Fruit fly (Drosophila melanogaster): ENCODE results near the gene CG34174.

The CG34174 gene

dm6 chr2L:2214004-2214403, at the start of gene CG34174, which contains the start of gene Uch:
Gene CG34174 (plus strand): TSS chr2L:2214266.
Gene Uch (minus strand): TSS chr2L:2214211.
- TF ChIP-seq Scr (GFP tag; IDR thresholded peaks at IDR 0.05; ENCODE audit: partially characterized antibody) (peak; percentile 78), Sry-δ (GFP tag; optimal IDR thresholded peaks at IDR 0.05) (peak; percentile 70), exex (tag; optimal IDR thresholded peaks at IDR 0.05) (peak; percentile 15), vnd (GFP tag; IDR thresholded peaks at IDR 0.05; ENCODE audit: partially characterized antibody) (peak; percentile 64), dpn (GFP tag; optimal IDR thresholded peaks at IDR 0.05) (peak in 1 of 2 experiments; percentile 31), twi (tag; optimal IDR thresholded peaks at IDR 0.05) (no peak), CG33557 (GFP tag; optimal IDR thresholded peaks at IDR 0.05) (peak; percentile 32), scrt (GFP tag; optimal IDR thresholded peaks at IDR 0.05) (peak; percentile 12), CG12219 (GFP tag; optimal IDR thresholded peaks at IDR 0.05) (no peak), ewg (GFP tag; optimal IDR thresholded peaks at IDR 0.05) (peak; percentile 25), Vsx1 (GFP tag; optimal IDR thresholded peaks at IDR 0.05) (no peak), bbx (GFP tag; IDR thresholded peaks at IDR 0.05; ENCODE audit: partially characterized antibody) (peak; percentile 47), Fer2 (tag; optimal IDR thresholded peaks at IDR 0.05) (no peak), sim (GFP tag; IDR thresholded peaks at IDR 0.05) (no peak), lmd (GFP tag; IDR thresholded peaks at IDR 0.05) (no peak), Oaz (GFP tag; IDR thresholded peaks at IDR 0.05) (no peak), Myb (GFP tag; optimal IDR thresholded peaks at IDR 0.05) (peak; percentile 53), CG2120 (GFP tag; optimal IDR thresholded peaks at IDR 0.05) (peak; percentile 5), her (GFP tag; optimal IDR thresholded peaks at IDR 0.05) (no peak), CG2116 (GFP tag; optimal IDR thresholded peaks at IDR 0.05) (peak; percentile 64), CG12659 (GFP tag; optimal IDR thresholded peaks at IDR 0.05) (peak; percentile 68), sna (GFP tag; IDR thresholded peaks at IDR 0.05; ENCODE audit: partially characterized antibody) (peak; percentile 79), Ada2b (GFP tag; IDR thresholded peaks at IDR 0.05) (no peak), sob (GFP tag; IDR thresholded peaks at IDR 0.05) (no peak), CG11398 (GFP tag; optimal IDR thresholded peaks at IDR 0.05) (no peak), CG8359 (GFP tag; optimal IDR thresholded peaks at IDR 0.05; ENCODE audit: borderline replicate concordance) (no peak), CG34376 (GFP tag; optimal IDR thresholded peaks at IDR 0.05) (peak; percentile 21), gcm2 (GFP tag; optimal IDR thresholded peaks at IDR 0.05) (no peak), CG6689 (GFP tag; IDR thresholded peaks at IDR 0.05) (no peak), Bteb2 (GFP tag; optimal IDR thresholded peaks at IDR 0.05) (peak; percentile 3), CG2712 (tag; optimal IDR thresholded peaks at IDR 0.05) (peak; percentile 23), CG3726 (GFP tag; IDR thresholded peaks at IDR 0.05) (no peak), CG10543 (GFP tag; optimal IDR thresholded peaks at IDR 0.05) (no peak), CG1603 (tag; optimal IDR thresholded peaks at IDR 0.05) (peak; percentile 36), Awh (GFP tag; IDR thresholded peaks at IDR 0.05) (no peak), hbn (GFP tag; IDR thresholded peaks at IDR 0.05; ENCODE audit: partially characterized antibody) (peak; percentile 68), CG1792 (GFP tag; optimal IDR thresholded peaks at IDR 0.05) (no peak), org-1 (GFP tag; optimal IDR thresholded peaks at IDR 0.05) (no peak), CG34224 (GFP tag; IDR thresholded peaks at IDR 0.05; ENCODE audit: partially characterized antibody) (peak; percentile 68; the same call in 2 of the 3 replicates), CG31365 (tag; optimal IDR thresholded peaks at IDR 0.05) (no peak), mam (GFP tag; optimal IDR thresholded peaks at IDR 0.05) (peak; percentile 0), slbo (GFP tag; IDR thresholded peaks at IDR 0.05) (no peak), CG6813 (GFP tag; optimal IDR thresholded peaks at IDR 0.05) (no peak), B-H2 (GFP tag; optimal IDR thresholded peaks at IDR 0.05) (peak; percentile 38), Neu2 (GFP tag; optimal IDR thresholded peaks at IDR 0.05; ENCODE audit: borderline replicate concordance) (no peak), CG18476 (GFP tag; optimal IDR thresholded peaks at IDR 0.05) (no peak), Dref (GFP tag; IDR thresholded peaks at IDR 0.05) (peak; percentile 60), CG4424 (GFP tag; optimal IDR thresholded peaks at IDR 0.05) (no peak), E2f2 (GFP tag; IDR thresholded peaks at IDR 0.05) (peak; percentile 18; the same call in 1 of the 2 replicates), crp (GFP tag; optimal IDR thresholded peaks at IDR 0.05) (peak in 1 of 2 experiments; percentile 39)

All from whole organism, embryonic.